Fruit fly (Drosophila melanogaster) whole organism, embryonic: ENCODE data around the gene CG9568.
A peak's percentile ranks its signal among the peaks of the same experiment; 100 is the strongest.

Experiments used
- Aef1 ChIP-seq: fragments of 200-800 bp; sonication (Bioruptor generic); IDR thresholded peaks from 3 replicates; pipeline ENCODE4 v1.3.6; 2022; ENCODE audit warnings: missing biosample characterization, missing genetic modification characterization
- CG11456 ChIP-seq: fragments of 200-800 bp; sonication (Bioruptor generic); IDR thresholded peaks from 3 replicates; pipeline ENCODE4 v1.3.6; 2022; ENCODE audit warnings: missing biosample characterization, missing genetic modification characterization
- CG11696 ChIP-seq: fragments of 200-800 bp; sonication (Bioruptor generic); IDR thresholded peaks from 2 replicates; pipeline ENCODE4 v1.3.6; 2022; ENCODE audit warnings: missing biosample characterization, missing genetic modification characterization
- CG12942 ChIP-seq: fragments of 200-800 bp; sonication (Bioruptor generic); optimal IDR thresholded peaks from 3 replicates; lab custom pipeline; 2016; ENCODE audit warnings: missing biosample characterization, missing genetic modification characterization
- CG17612 ChIP-seq: fragments of 200-800 bp; sonication (Bioruptor generic); IDR thresholded peaks from 2 replicates; pipeline ENCODE4 v1.3.6; 2022; ENCODE audit warnings: missing biosample characterization, missing genetic modification characterization
- CG2678 ChIP-seq: fragments of 200-800 bp; sonication (Bioruptor generic); optimal IDR thresholded peaks from 3 replicates; lab custom pipeline; 2019; ENCODE audit warnings: missing biosample characterization, mild to moderate bottlenecking, missing genetic modification characterization, moderate library complexity
- CG2712 ChIP-seq: fragments of 200-800 bp; optimal IDR thresholded peaks from 3 replicates; lab custom pipeline; 2019; ENCODE audit warnings: missing biosample characterization, mild to moderate bottlenecking, missing genetic modification characterization, moderate library complexity
- CG2875 ChIP-seq: fragments of 200-800 bp; sonication (Bioruptor generic); optimal IDR thresholded peaks from 2 replicates; lab custom pipeline; 2017; ENCODE audit warnings: missing biosample characterization, mild to moderate bottlenecking, missing genetic modification characterization, missing genetic modification reagents
- CG33213 ChIP-seq: fragments of 200-800 bp; sonication (Bioruptor generic); optimal IDR thresholded peaks from 3 replicates; lab custom pipeline; 2016; ENCODE audit warnings: missing biosample characterization, missing genetic modification characterization
- CG4707 ChIP-seq: fragments of 200-800 bp; sonication (Bioruptor generic); optimal IDR thresholded peaks from 2 replicates; lab custom pipeline; 2018; ENCODE audit warnings: missing biosample characterization, mild to moderate bottlenecking, missing genetic modification characterization, moderate library complexity
- CG4820 ChIP-seq: fragments of 200-800 bp; sonication (Bioruptor generic); optimal IDR thresholded peaks from 3 replicates; lab custom pipeline; 2016; ENCODE audit warnings: missing biosample characterization, missing genetic modification characterization
- CG6254 ChIP-seq: fragments of 200-800 bp; sonication (Bioruptor generic); optimal IDR thresholded peaks from 3 replicates; lab custom pipeline; 2017; ENCODE audit warnings: mild to moderate bottlenecking, missing biosample characterization, missing genetic modification reagents, missing genetic modification characterization
- CG6765 ChIP-seq: fragments of 200-800 bp; sonication (Bioruptor generic); optimal IDR thresholded peaks from 3 replicates; lab custom pipeline; 2017; ENCODE audit warnings: missing biosample characterization, mild to moderate bottlenecking, missing genetic modification characterization
- CG8359 ChIP-seq: fragments of 200-800 bp; sonication (Bioruptor generic); optimal IDR thresholded peaks from 2 replicates; lab custom pipeline; 2017; ENCODE audit warnings: missing biosample characterization, mild to moderate bottlenecking, missing genetic modification characterization, borderline replicate concordance
- Dfd ChIP-seq, 2 experiments: fragments of >200 bp; optimal IDR thresholded peaks; 2 replicates each; lab custom pipeline; 2017; ENCODE audit warnings: missing biosample characterization in 2 of 2, missing genetic modification characterization in 2 of 2
- Dip2 ChIP-seq: fragments of 200-800 bp; sonication (Bioruptor generic); IDR thresholded peaks from 2 replicates; pipeline ENCODE4 v1.3.6; 2022; ENCODE audit warnings: missing biosample characterization, missing genetic modification characterization
- Dp ChIP-seq: fragments of 200-800 bp; sonication (Bioruptor generic); optimal IDR thresholded peaks from 2 replicates; lab custom pipeline; 2018; ENCODE audit warnings: missing biosample characterization, mild to moderate bottlenecking, missing genetic modification characterization, moderate library complexity
- Elba2 ChIP-seq: fragments of 200-800 bp; sonication (Bioruptor generic); optimal IDR thresholded peaks from 3 replicates; lab custom pipeline; 2016; ENCODE audit warnings: missing biosample characterization, missing genetic modification characterization
- H15 ChIP-seq: fragments of 200-800 bp; sonication (Bioruptor generic); IDR thresholded peaks from 3 replicates; pipeline ENCODE4 v1.3.6; 2022; ENCODE audit warnings: missing biosample characterization, missing genetic modification characterization
- Hr78 ChIP-seq, 2 experiments: fragments of 200-800 bp in 1 of 2; fragments of >200 bp in 1 of 2; sonication (Bioruptor generic) in 1 of 2; optimal IDR thresholded peaks; 2 replicates each; lab custom pipeline; 2017 to 2019; ENCODE audit warnings: missing biosample characterization in 2 of 2, missing genetic modification characterization in 2 of 2, mild to moderate bottlenecking in 1 of 2, moderate library complexity in 1 of 2
- NK7.1 ChIP-seq: fragments of 200-800 bp; sonication (Bioruptor generic); optimal IDR thresholded peaks from 3 replicates; lab custom pipeline; 2016; ENCODE audit warnings: missing biosample characterization, missing genetic modification characterization
- Nf-YB ChIP-seq: fragments of 200-800 bp; sonication (Bioruptor generic); optimal IDR thresholded peaks from 3 replicates; lab custom pipeline; 2019; ENCODE audit warnings: missing biosample characterization, mild to moderate bottlenecking, missing genetic modification characterization, moderate library complexity
- NfI ChIP-seq: fragments of 200-800 bp; sonication (Bioruptor generic); optimal IDR thresholded peaks from 3 replicates; lab custom pipeline; 2018; ENCODE audit warnings: missing biosample characterization, mild to moderate bottlenecking, missing genetic modification characterization, moderate library complexity
- Optix ChIP-seq: fragments of 200-800 bp; sonication (Bioruptor generic); IDR thresholded peaks from 3 replicates; pipeline ENCODE4 v1.3.6; 2022; ENCODE audit warnings: missing biosample characterization, missing genetic modification characterization
- Poxn ChIP-seq: fragments of 200-800 bp; sonication (Bioruptor generic); IDR thresholded peaks from 2 replicates; pipeline ENCODE4 v1.3.6; 2022; ENCODE audit warnings: missing biosample characterization, missing genetic modification characterization
- Stat92E ChIP-seq, 3 experiments: fragments of >200 bp in 2 of 3; fragments of 200-800 bp in 1 of 3; sonication (Bioruptor generic) in 1 of 3; optimal IDR thresholded peaks; 2 replicates each; lab custom pipeline; 2017 to 2019; ENCODE audit warnings: missing biosample characterization in 3 of 3, missing genetic modification characterization in 3 of 3, mild to moderate bottlenecking in 1 of 3, moderate library complexity in 1 of 3
- YL-1 ChIP-seq: fragments of 200-800 bp; sonication (Bioruptor generic); optimal IDR thresholded peaks from 3 replicates; lab custom pipeline; 2017; ENCODE audit warnings: missing biosample characterization, mild to moderate bottlenecking, missing genetic modification characterization
- aop ChIP-seq: fragments of 200-800 bp; sonication (Bioruptor generic); IDR thresholded peaks from 2 replicates; pipeline ENCODE4 v1.3.6; 2022; ENCODE audit warnings: missing biosample characterization, missing genetic modification characterization
- ase ChIP-seq: fragments of 200-800 bp; sonication (Bioruptor generic); IDR thresholded peaks from 3 replicates; pipeline ENCODE4 v1.3.6; 2022; ENCODE audit warnings: missing biosample characterization, missing genetic modification characterization
- bigmax ChIP-seq: fragments of 200-800 bp; sonication (Bioruptor generic); optimal IDR thresholded peaks from 2 replicates; lab custom pipeline; 2018; ENCODE audit warnings: missing biosample characterization, mild to moderate bottlenecking, missing genetic modification characterization
- dan ChIP-seq: fragments of 200-800 bp; sonication (Bioruptor generic); IDR thresholded peaks from 2 replicates; pipeline ENCODE4 v1.3.6; 2022; ENCODE audit warnings: missing biosample characterization, missing genetic modification characterization
- dimm ChIP-seq: fragments of 200-800 bp; sonication (Bioruptor generic); IDR thresholded peaks from 2 replicates; pipeline ENCODE4 v1.3.6; 2022; ENCODE audit warnings: missing biosample characterization, missing genetic modification characterization
- dm ChIP-seq: fragments of 200-800 bp; sonication (Bioruptor generic); optimal IDR thresholded peaks from 3 replicates; lab custom pipeline; 2016; ENCODE audit warnings: missing biosample characterization, missing genetic modification characterization
- ewg ChIP-seq: fragments of 200-800 bp; sonication (Bioruptor generic); optimal IDR thresholded peaks from 3 replicates; lab custom pipeline; 2017; ENCODE audit warnings: mild to moderate bottlenecking, missing biosample characterization, missing genetic modification reagents, missing genetic modification characterization
- fd102C ChIP-seq: fragments of 200-800 bp; sonication (Bioruptor generic); optimal IDR thresholded peaks from 2 replicates; lab custom pipeline; 2018; ENCODE audit warnings: missing biosample characterization, mild to moderate bottlenecking, missing genetic modification characterization, moderate library complexity
- gem ChIP-seq: fragments of 200-800 bp; sonication (Bioruptor generic); optimal IDR thresholded peaks from 2 replicates; lab custom pipeline; 2019; ENCODE audit warnings: missing biosample characterization, mild to moderate bottlenecking, missing genetic modification characterization, moderate library complexity
- gfzf ChIP-seq: fragments of 200-800 bp; sonication (Bioruptor generic); optimal IDR thresholded peaks from 2 replicates; lab custom pipeline; 2016; ENCODE audit warnings: missing biosample characterization, mild to moderate bottlenecking, missing genetic modification characterization, moderate library complexity
- hkb ChIP-seq, 2 experiments: fragments of 200-800 bp in 1 of 2; fragments of >200 bp in 1 of 2; sonication (Bioruptor generic) in 1 of 2; IDR thresholded peaks in 1 of 2; optimal IDR thresholded peaks in 1 of 2; 2 replicates each; pipeline versions ENCODE4 v1.3.6 to Lab custom; 2017 to 2022; ENCODE audit warnings: missing biosample characterization in 1 of 2, missing genetic modification characterization in 1 of 2
- ind ChIP-seq: fragments of 200-800 bp; sonication (Bioruptor generic); optimal IDR thresholded peaks from 3 replicates; lab custom pipeline; 2016; ENCODE audit warnings: missing biosample characterization, missing genetic modification characterization
- jing ChIP-seq: fragments of 200-800 bp; sonication (Bioruptor generic); optimal IDR thresholded peaks from 2 replicates; lab custom pipeline; 2018; ENCODE audit warnings: missing biosample characterization, mild to moderate bottlenecking, missing genetic modification characterization
- kay ChIP-seq: fragments of 200-800 bp; sonication (Bioruptor generic); optimal IDR thresholded peaks from 2 replicates; lab custom pipeline; 2016; ENCODE audit warnings: missing biosample characterization, missing genetic modification characterization
- klu ChIP-seq: fragments of 200-800 bp; sonication (Bioruptor generic); IDR thresholded peaks from 2 replicates; pipeline ENCODE4 v1.3.6; 2022; ENCODE audit warnings: missing biosample characterization, missing genetic modification characterization
- lmd ChIP-seq: fragments of 200-800 bp; sonication (Bioruptor generic); IDR thresholded peaks from 2 replicates; pipeline ENCODE4 v1.3.6; 2022; ENCODE audit warnings: missing biosample characterization, missing genetic modification characterization
- nom ChIP-seq: fragments of 200-800 bp; sonication (Bioruptor generic); optimal IDR thresholded peaks from 2 replicates; lab custom pipeline; 2017; ENCODE audit warnings: missing biosample characterization, missing genetic modification characterization, mild to moderate bottlenecking, moderate library complexity, missing genetic modification reagents
- pb ChIP-seq: fragments of 200-800 bp; sonication (Bioruptor generic); optimal IDR thresholded peaks from 3 replicates; lab custom pipeline; 2016; ENCODE audit warnings: missing biosample characterization, missing genetic modification characterization
- pita ChIP-seq: fragments of 200-800 bp; sonication (Bioruptor generic); optimal IDR thresholded peaks from 2 replicates; lab custom pipeline; 2017; ENCODE audit warnings: missing biosample characterization, mild to moderate bottlenecking, missing genetic modification characterization
- scrt ChIP-seq: fragments of 200-800 bp; sonication (Bioruptor generic); optimal IDR thresholded peaks from 2 replicates; lab custom pipeline; 2018; ENCODE audit warnings: missing biosample characterization, mild to moderate bottlenecking, missing genetic modification characterization, moderate library complexity
- ssp ChIP-seq: fragments of 200-800 bp; sonication (Bioruptor generic); IDR thresholded peaks from 2 replicates; pipeline ENCODE4 v1.3.6; 2022; ENCODE audit warnings: missing biosample characterization, missing genetic modification characterization
- vnd ChIP-seq: fragments of 200-800 bp; sonication (Bioruptor generic); IDR thresholded peaks from 3 replicates; pipeline ENCODE4 v1.3.6; 2022; ENCODE audit warnings: missing biosample characterization, missing genetic modification characterization; ENCODE audit not compliant: partially characterized antibody

Gene CG9568

dm6 chr2L:8982584-8983302 is 27.6 kb upstream of the CG9568 start (continued):
- TF ChIP-seq H15 (GFP tag; lab: Robert Waterston, UW): no peak; the same call in 2 of the 3 replicates
- TF ChIP-seq CG33213 (GFP tag; lab: Kevin White, UChicago): no peak
- no peak for TF ChIP-seq CG17612 (GFP tag; lab: Robert Waterston, UW)
- no peak for TF ChIP-seq CG6254 (GFP tag; lab: Kevin White, UChicago)
- no peak for TF ChIP-seq CG11456 (GFP tag; lab: Robert Waterston, UW)
- no peak for TF ChIP-seq CG4707
- no peak for TF ChIP-seq vnd (GFP tag; lab: Robert Waterston, UW)
- no peak for TF ChIP-seq Dp (GFP tag; lab: Kevin White, UChicago)
- TF ChIP-seq Optix (GFP tag; lab: Robert Waterston, UW): no peak
- no peak for TF ChIP-seq dan
- peak; percentile 6 for TF ChIP-seq CG4820 (GFP tag; lab: Kevin White, UChicago)
- no peak for TF ChIP-seq Poxn (GFP tag; lab: Robert Waterston, UW)
- no peak for TF ChIP-seq pita (GFP tag; lab: Kevin White, UChicago)
- TF ChIP-seq aop (GFP tag; lab: Robert Waterston, UW): no peak
- no peak for TF ChIP-seq CG8359
- peak; percentile 45; the same call in 1 of the 3 replicates for TF ChIP-seq ase (GFP tag; lab: Robert Waterston, UW)
- TF ChIP-seq NK7.1 (GFP tag; lab: Kevin White, UChicago): no peak
- TF ChIP-seq nom: no peak
- peak; percentile 75 for TF ChIP-seq gem
- TF ChIP-seq Elba2 (GFP tag; lab: Kevin White, UChicago): no peak
- TF ChIP-seq fd102C (GFP tag; lab: Kevin White, UChicago): no peak
- TF ChIP-seq gfzf (GFP tag; lab: Kevin White, UChicago): no peak
- TF ChIP-seq Dfd (GFP tag; optimal IDR thresholded peaks at IDR 0.05; lab: Kevin White, UChicago): no peak
- TF ChIP-seq CG6765 (GFP tag; lab: Kevin White, UChicago): no peak
- TF ChIP-seq pb: peak; percentile 27
- TF ChIP-seq kay (GFP tag; lab: Kevin White, UChicago): peak; percentile 19
- TF ChIP-seq CG2875 (GFP tag; lab: Kevin White, UChicago): no peak
- no peak; the same call in 2 of the 3 replicates for TF ChIP-seq Aef1 (GFP tag; lab: Robert Waterston, UW)
- peak; percentile 78 for TF ChIP-seq CG2678 (tag; lab: Kevin White, UChicago)
- TF ChIP-seq Nf-YB (GFP tag; lab: Kevin White, UChicago): peak; percentile 11
- no peak for TF ChIP-seq YL-1
- TF ChIP-seq dimm (GFP tag; lab: Robert Waterston, UW): no peak
- TF ChIP-seq CG12942 (GFP tag; lab: Kevin White, UChicago): peak; percentile 6
- TF ChIP-seq Stat92E (GFP tag; optimal IDR thresholded peaks at IDR 0.05; lab: Kevin White, UChicago): no peak
- peak; percentile 11 for TF ChIP-seq dm
- peak; percentile 53 for TF ChIP-seq CG11696 (GFP tag; lab: Robert Waterston, UW)
- no peak for TF ChIP-seq ssp (GFP tag; lab: Robert Waterston, UW)
- TF ChIP-seq ewg: no peak
- TF ChIP-seq lmd: peak; percentile 62; the same call in 1 of the 2 replicates
- no peak for TF ChIP-seq jing (GFP tag; lab: Kevin White, UChicago)
- no peak for TF ChIP-seq hkb (optimal IDR thresholded peaks at IDR 0.05; lab: Kevin White, UChicago)
- TF ChIP-seq hkb (GFP tag; IDR thresholded peaks at IDR 0.05; lab: Robert Waterston, UW): peak; percentile 73
- TF ChIP-seq Hr78 (GFP tag; optimal IDR thresholded peaks at IDR 0.05; lab: Kevin White, UChicago): peak in 1 of 2 experiments; percentile 67
- TF ChIP-seq klu: no peak
- TF ChIP-seq CG2712 (tag; lab: Kevin White, UChicago): peak; percentile 9
- TF ChIP-seq ind (GFP tag; lab: Kevin White, UChicago): peak; percentile 42
- no peak for TF ChIP-seq bigmax
- TF ChIP-seq NfI: peak; percentile 27
- TF ChIP-seq Dip2 (GFP tag; lab: Robert Waterston, UW): no peak
- peak; percentile 38 for TF ChIP-seq scrt (GFP tag; lab: Kevin White, UChicago)
